Fruit fly (Drosophila melanogaster) whole organism, embryonic: ENCODE measurements around the gene mRpS18C.

Experiments used
- BEAF-32 ChIP-seq: fragments of 200-800 bp; sonication (Bioruptor generic); optimal IDR thresholded peaks from 3 replicates; lab custom pipeline; 2017; ENCODE audit warnings: missing biosample characterization, missing genetic modification characterization, mild to moderate bottlenecking, moderate library complexity, missing genetic modification reagents
- CG12155 ChIP-seq: fragments of 200-800 bp; sonication (Bioruptor generic); optimal IDR thresholded peaks from 3 replicates; lab custom pipeline; 2016; ENCODE audit warnings: missing biosample characterization, missing genetic modification characterization
- CG12219 ChIP-seq: fragments of 200-800 bp; sonication (Bioruptor generic); optimal IDR thresholded peaks from 3 replicates; lab custom pipeline; 2018; ENCODE audit warnings: missing biosample characterization, mild to moderate bottlenecking, missing genetic modification characterization
- CG12744 ChIP-seq: fragments of 200-800 bp; sonication (Bioruptor generic); optimal IDR thresholded peaks from 2 replicates; lab custom pipeline; 2016; ENCODE audit warnings: missing biosample characterization, missing genetic modification characterization
- CG13287 ChIP-seq: fragments of 200-800 bp; sonication (Bioruptor generic); IDR thresholded peaks from 2 replicates; pipeline ENCODE4 v1.3.6; 2022; ENCODE audit warnings: missing biosample characterization, missing genetic modification characterization; ENCODE audit not compliant: partially characterized antibody
- CG14441 ChIP-seq: fragments of 200-800 bp; sonication (Bioruptor generic); IDR thresholded peaks from 2 replicates; pipeline ENCODE4 v1.3.6; 2022; ENCODE audit warnings: missing biosample characterization, missing genetic modification characterization
- CG16863 ChIP-seq: fragments of 200-800 bp; sonication (Bioruptor generic); optimal IDR thresholded peaks from 3 replicates; lab custom pipeline; 2016; ENCODE audit warnings: missing biosample characterization, missing genetic modification characterization
- CG17568 ChIP-seq: fragments of 200-800 bp; sonication (Bioruptor generic); optimal IDR thresholded peaks from 2 replicates; lab custom pipeline; 2018; ENCODE audit warnings: missing biosample characterization, mild to moderate bottlenecking, missing genetic modification characterization, moderate library complexity
- CG2116 ChIP-seq: fragments of 200-800 bp; sonication (Bioruptor generic); optimal IDR thresholded peaks from 3 replicates; lab custom pipeline; 2018; ENCODE audit warnings: missing biosample characterization, mild to moderate bottlenecking, missing genetic modification characterization
- CG3163 ChIP-seq: fragments of 200-800 bp; sonication (Bioruptor generic); optimal IDR thresholded peaks from 3 replicates; lab custom pipeline; 2016; ENCODE audit warnings: missing biosample characterization, missing genetic modification characterization
- CG33213 ChIP-seq: fragments of 200-800 bp; sonication (Bioruptor generic); optimal IDR thresholded peaks from 3 replicates; lab custom pipeline; 2016; ENCODE audit warnings: missing biosample characterization, missing genetic modification characterization
- CG3995 ChIP-seq: fragments of 200-800 bp; sonication (Bioruptor generic); optimal IDR thresholded peaks from 3 replicates; lab custom pipeline; 2016; ENCODE audit warnings: missing biosample characterization, missing genetic modification characterization
- CG4730 ChIP-seq: fragments of 200-800 bp; sonication (Bioruptor generic); IDR thresholded peaks from 2 replicates; pipeline ENCODE4 v1.3.6; 2022; ENCODE audit warnings: missing biosample characterization, missing genetic modification characterization
- CG4820 ChIP-seq: fragments of 200-800 bp; sonication (Bioruptor generic); optimal IDR thresholded peaks from 3 replicates; lab custom pipeline; 2016; ENCODE audit warnings: missing biosample characterization, missing genetic modification characterization
- CG5953 ChIP-seq: fragments of 200-800 bp; sonication (Bioruptor generic); IDR thresholded peaks from 2 replicates; pipeline ENCODE4 v1.3.6; 2022; ENCODE audit warnings: missing biosample characterization, missing genetic modification characterization
- CG6683 ChIP-seq: fragments of 200-800 bp; sonication (Bioruptor generic); optimal IDR thresholded peaks from 2 replicates; lab custom pipeline; 2017; ENCODE audit warnings: missing biosample characterization, mild to moderate bottlenecking, missing genetic modification characterization, missing genetic modification reagents
- CG7556 ChIP-seq: fragments of 200-800 bp; sonication (Bioruptor generic); optimal IDR thresholded peaks from 2 replicates; lab custom pipeline; 2017; ENCODE audit warnings: missing biosample characterization, mild to moderate bottlenecking, missing genetic modification characterization
- CG7839 ChIP-seq: fragments of 200-800 bp; sonication (Bioruptor generic); optimal IDR thresholded peaks from 3 replicates; lab custom pipeline; 2018; ENCODE audit warnings: missing biosample characterization, mild to moderate bottlenecking, missing genetic modification characterization, moderate library complexity
- CG7987 ChIP-seq: fragments of 200-800 bp; sonication (Bioruptor generic); optimal IDR thresholded peaks from 2 replicates; lab custom pipeline; 2018; ENCODE audit warnings: missing biosample characterization, mild to moderate bottlenecking, missing genetic modification characterization, moderate library complexity
- CTCF ChIP-seq: fragments of 200-800 bp; sonication (Bioruptor generic); optimal IDR thresholded peaks from 2 replicates; lab custom pipeline; 2017; ENCODE audit warnings: missing biosample characterization, mild to moderate bottlenecking, missing genetic modification characterization, moderate library complexity
- Ets65A ChIP-seq: fragments of 200-800 bp; sonication (Bioruptor generic); peaks from one replicate; lab custom pipeline; 2016; ENCODE audit warnings: missing biosample characterization, missing genetic modification characterization
- HLH4C ChIP-seq: fragments of 200-800 bp; sonication (Bioruptor generic); IDR thresholded peaks from 3 replicates; pipeline ENCODE4 v1.3.6; 2022; ENCODE audit warnings: missing biosample characterization, missing genetic modification characterization; ENCODE audit not compliant: partially characterized antibody
- Hmr ChIP-seq: fragments of 200-800 bp; sonication (Bioruptor generic); optimal IDR thresholded peaks from 3 replicates; lab custom pipeline; 2017; ENCODE audit warnings: mild to moderate bottlenecking, missing biosample characterization, missing genetic modification reagents, missing genetic modification characterization
- Hr78 ChIP-seq, 2 experiments: fragments of 200-800 bp in 1 of 2; fragments of >200 bp in 1 of 2; sonication (Bioruptor generic) in 1 of 2; optimal IDR thresholded peaks; 2 replicates each; lab custom pipeline; 2017 to 2019; ENCODE audit warnings: missing biosample characterization in 2 of 2, missing genetic modification characterization in 2 of 2, mild to moderate bottlenecking in 1 of 2, moderate library complexity in 1 of 2
- Hsf ChIP-seq: fragments of 200-800 bp; sonication (Bioruptor generic); optimal IDR thresholded peaks from 3 replicates; lab custom pipeline; 2016; ENCODE audit warnings: missing biosample characterization, missing genetic modification characterization
- Lim3 ChIP-seq: fragments of 200-800 bp; sonication (Bioruptor generic); IDR thresholded peaks from 2 replicates; pipeline ENCODE4 v1.3.6; 2022; ENCODE audit warnings: missing biosample characterization, missing genetic modification characterization
- Lpt ChIP-seq: fragments of >200 bp; optimal IDR thresholded peaks from 2 replicates; lab custom pipeline; 2018; ENCODE audit warnings: missing biosample characterization, missing genetic modification characterization
- NC2β ChIP-seq: fragments of 200-800 bp; sonication (Bioruptor generic); optimal IDR thresholded peaks from 2 replicates; lab custom pipeline; 2016; ENCODE audit warnings: missing biosample characterization, missing genetic modification characterization
- Nf-YC ChIP-seq: fragments of 200-800 bp; optimal IDR thresholded peaks from 3 replicates; lab custom pipeline; 2019; ENCODE audit warnings: missing biosample characterization, mild to moderate bottlenecking, missing genetic modification characterization, moderate library complexity
- Poxn ChIP-seq: fragments of 200-800 bp; sonication (Bioruptor generic); IDR thresholded peaks from 2 replicates; pipeline ENCODE4 v1.3.6; 2022; ENCODE audit warnings: missing biosample characterization, missing genetic modification characterization
- Scr ChIP-seq: fragments of 200-800 bp; sonication (Bioruptor generic); IDR thresholded peaks from 2 replicates; pipeline ENCODE4 v1.3.6; 2022; ENCODE audit warnings: missing biosample characterization, missing genetic modification characterization; ENCODE audit not compliant: partially characterized antibody
- Sin3A ChIP-seq: fragments of >200 bp; optimal IDR thresholded peaks from 2 replicates; lab custom pipeline; 2018
- Sox100B ChIP-seq: fragments of 200-800 bp; sonication (Bioruptor generic); optimal IDR thresholded peaks from 3 replicates; lab custom pipeline; 2018; ENCODE audit warnings: missing biosample characterization, mild to moderate bottlenecking, missing genetic modification characterization
- Sox102F ChIP-seq: fragments of 200-800 bp; sonication (Bioruptor generic); optimal IDR thresholded peaks from 2 replicates; lab custom pipeline; 2018; ENCODE audit warnings: missing biosample characterization, mild to moderate bottlenecking, missing genetic modification characterization, moderate library complexity
- ase ChIP-seq: fragments of 200-800 bp; sonication (Bioruptor generic); IDR thresholded peaks from 3 replicates; pipeline ENCODE4 v1.3.6; 2022; ENCODE audit warnings: missing biosample characterization, missing genetic modification characterization
- br ChIP-seq: fragments of >200 bp; optimal IDR thresholded peaks from 2 replicates; lab custom pipeline; 2017
- caup ChIP-seq: fragments of 200-800 bp; sonication (Bioruptor generic); optimal IDR thresholded peaks from 3 replicates; lab custom pipeline; 2017; ENCODE audit warnings: missing biosample characterization, mild to moderate bottlenecking, missing genetic modification characterization, moderate library complexity; ENCODE audit not compliant: severe bottlenecking
- da ChIP-seq: fragments of 200-800 bp; sonication (Bioruptor generic); optimal IDR thresholded peaks from 2 replicates; lab custom pipeline; 2016; ENCODE audit warnings: missing biosample characterization, missing genetic modification characterization
- dati ChIP-seq: fragments of 200-800 bp; sonication (Bioruptor generic); IDR thresholded peaks from 2 replicates; pipeline ENCODE4 v1.3.6; 2022; ENCODE audit warnings: missing biosample characterization, missing genetic modification characterization
- eyg ChIP-seq: fragments of 200-800 bp; sonication (Bioruptor generic); optimal IDR thresholded peaks from 3 replicates; lab custom pipeline; 2016; ENCODE audit warnings: missing biosample characterization, missing genetic modification characterization
- lbe ChIP-seq: fragments of 200-800 bp; sonication (Bioruptor generic); optimal IDR thresholded peaks from 2 replicates; lab custom pipeline; 2016; ENCODE audit warnings: missing biosample characterization, mild to moderate bottlenecking, missing genetic modification characterization
- oc ChIP-seq: fragments of 200-800 bp; sonication (Bioruptor generic); optimal IDR thresholded peaks from 2 replicates; lab custom pipeline; 2018; ENCODE audit warnings: missing biosample characterization, mild to moderate bottlenecking, missing genetic modification characterization, moderate library complexity
- phol ChIP-seq: fragments of 200-800 bp; sonication (Bioruptor generic); optimal IDR thresholded peaks from 3 replicates; lab custom pipeline; 2018; ENCODE audit warnings: missing biosample characterization, mild to moderate bottlenecking, missing genetic modification characterization, moderate library complexity
- rib ChIP-seq: fragments of 200-800 bp; sonication (Bioruptor generic); IDR thresholded peaks from 2 replicates; pipeline ENCODE4 v1.3.6; 2022; ENCODE audit warnings: missing biosample characterization, missing genetic modification characterization
- run ChIP-seq: fragments of 200-800 bp; sonication (Bioruptor generic); optimal IDR thresholded peaks from 3 replicates; lab custom pipeline; 2018; ENCODE audit warnings: missing biosample characterization, mild to moderate bottlenecking, missing genetic modification characterization
- sd ChIP-seq: fragments of 200-800 bp; sonication (Bioruptor generic); optimal IDR thresholded peaks from 3 replicates; lab custom pipeline; 2018; ENCODE audit warnings: missing biosample characterization, mild to moderate bottlenecking, missing genetic modification characterization, moderate library complexity
- seq ChIP-seq: fragments of 200-800 bp; sonication (Bioruptor generic); IDR thresholded peaks from 2 replicates; pipeline ENCODE4 v1.3.6; 2022; ENCODE audit warnings: missing biosample characterization, missing genetic modification characterization
- sqz ChIP-seq: fragments of 200-800 bp; sonication (Bioruptor generic); optimal IDR thresholded peaks from 3 replicates; lab custom pipeline; 2018; ENCODE audit warnings: missing biosample characterization, mild to moderate bottlenecking, missing genetic modification characterization
- tap ChIP-seq: fragments of 200-800 bp; optimal IDR thresholded peaks from 3 replicates; lab custom pipeline; 2019; ENCODE audit warnings: missing biosample characterization, mild to moderate bottlenecking, missing genetic modification characterization, moderate library complexity
- wek ChIP-seq: fragments of 200-800 bp; sonication (Bioruptor generic); optimal IDR thresholded peaks from 3 replicates; lab custom pipeline; 2018; ENCODE audit warnings: missing biosample characterization, mild to moderate bottlenecking, missing genetic modification characterization, moderate library complexity

mRpS18C gene

DNA sequence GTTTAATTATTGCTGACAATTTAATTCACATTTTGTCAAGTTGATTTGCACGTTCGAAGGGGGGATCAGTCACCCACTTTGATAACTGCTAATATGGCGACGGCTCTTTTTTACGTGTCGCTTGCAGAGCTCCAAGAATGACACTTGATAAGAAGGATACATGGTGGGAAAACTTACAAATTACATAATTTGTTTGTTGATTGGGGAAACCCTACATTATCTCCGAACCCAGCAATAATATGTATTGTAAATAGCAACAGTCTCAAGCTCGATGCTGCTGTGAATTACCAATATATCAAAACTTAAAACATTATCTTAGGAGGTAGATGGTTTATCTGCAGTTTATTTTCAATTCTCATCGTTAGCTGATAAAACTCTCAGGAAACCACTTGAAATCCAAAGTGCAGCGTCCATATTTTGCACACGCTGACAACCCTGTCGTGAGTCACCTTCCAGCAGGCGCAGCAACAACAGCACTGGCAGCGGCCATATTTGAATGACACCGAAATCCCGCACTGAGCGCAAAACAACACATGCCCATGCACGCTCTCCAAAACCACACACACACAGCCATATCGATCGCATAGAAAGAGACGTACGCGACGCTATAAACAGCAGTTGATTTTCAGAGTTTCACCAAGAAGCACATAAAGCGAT, 35.4 kb upstream of the mRpS18C start (continued):
- TF ChIP-seq caup (GFP tag; lab: Kevin White, UChicago) (peak; percentile 96), eyg (GFP tag; lab: Kevin White, UChicago) (peak; percentile 96), rib (GFP tag; lab: Robert Waterston, UW) (peak; percentile 73), CG4730 (GFP tag; lab: Robert Waterston, UW) (peak; percentile 82), oc (tag; lab: Kevin White, UChicago) (peak; percentile 76), CTCF (GFP tag; lab: Kevin White, UChicago) (peak; percentile 50), CG6683 (GFP tag; lab: Kevin White, UChicago) (peak; percentile 88), HLH4C (GFP tag; lab: Robert Waterston, UW) (no peak), da (GFP tag; lab: Kevin White, UChicago) (peak; percentile 91), CG12155 (GFP tag; lab: Kevin White, UChicago) (peak; percentile 92), CG17568 (GFP tag; lab: Kevin White, UChicago) (peak; percentile 72), lbe (GFP tag; lab: Kevin White, UChicago) (peak; percentile 42), CG4820 (GFP tag; lab: Kevin White, UChicago) (peak; percentile 97), CG7556 (GFP tag; lab: Kevin White, UChicago) (peak; percentile 99), sd (tag; lab: Kevin White, UChicago) (peak; percentile 60), Sin3A (lab: Kevin White, UChicago) (no peak), tap (tag; lab: Kevin White, UChicago) (peak; percentile 86), CG16863 (GFP tag; lab: Kevin White, UChicago) (peak; percentile 98), br (no peak), Hsf (GFP tag; lab: Kevin White, UChicago) (peak; percentile 98), Hr78 (GFP tag; optimal IDR thresholded peaks at IDR 0.05; lab: Kevin White, UChicago) (peak in 1 of 2 experiments; percentile 92), CG12219 (GFP tag; lab: Kevin White, UChicago) (peak; percentile 92), run (tag; lab: Kevin White, UChicago) (peak; percentile 76), CG33213 (GFP tag; lab: Kevin White, UChicago) (peak; percentile 94), sqz (GFP tag; lab: Kevin White, UChicago) (peak; percentile 94), ase (GFP tag; lab: Robert Waterston, UW) (peak; percentile 78), CG3163 (GFP tag; lab: Kevin White, UChicago) (no peak), Hmr (GFP tag; lab: Kevin White, UChicago) (peak; percentile 97), phol (tag; lab: Kevin White, UChicago) (peak; percentile 92), CG7839 (tag; lab: Kevin White, UChicago) (peak; percentile 97), CG2116 (peak; percentile 83), Sox102F (GFP tag; lab: Kevin White, UChicago) (peak; percentile 92), CG7987 (GFP tag; lab: Kevin White, UChicago) (peak; percentile 74), Nf-YC (tag; lab: Kevin White, UChicago) (peak; percentile 90), BEAF-32 (GFP tag; lab: Kevin White, UChicago) (peak; percentile 36), Lim3 (GFP tag; lab: Robert Waterston, UW) (peak; percentile 76), wek (GFP tag; lab: Kevin White, UChicago) (peak; percentile 70), Ets65A (GFP tag; lab: Kevin White, UChicago) (peak; percentile 100), Lpt (GFP tag; lab: Kevin White, UChicago) (no peak), NC2β (peak; percentile 93), CG5953 (GFP tag; lab: Robert Waterston, UW) (peak; percentile 74), CG12744 (peak; percentile 93), Scr (GFP tag; lab: Robert Waterston, UW) (no peak), seq (GFP tag; lab: Robert Waterston, UW) (peak; percentile 88; the same call in 1 of the 2 replicates), dati (peak; percentile 81; the same call in 1 of the 2 replicates), CG14441 (GFP tag; lab: Robert Waterston, UW) (peak; percentile 90), CG13287 (peak; percentile 24; the same call in 1 of the 2 replicates), CG3995 (peak; percentile 85), Sox100B (GFP tag; lab: Kevin White, UChicago) (peak; percentile 99), Poxn (GFP tag; lab: Robert Waterston, UW) (peak; percentile 32; the same call in 1 of the 2 replicates)
